Worm (Caenorhabditis elegans): ENCODE measurements around the gene F09C6.10.
"Not testable (repeated sequence)": the region's sequence is repeated elsewhere in the genome, so short reads cannot be mapped to it uniquely, and the experiment has no call there.

F09C6.10 gene

ce11 chrV:16916079-16916478 is at the start of gene F09C6.10:
TSS of gene F09C6.10 (minus strand) at chrV:16916179.
- TF ChIP-seq him-1 (tag; optimal IDR thresholded peaks at IDR 0.05) (no peak), dao-5 (tag; optimal IDR thresholded peaks at IDR 0.05) (no peak), W03F9.2 (tag; optimal IDR thresholded peaks at IDR 0.05) (no peak)

ce11 chrV:16965655-16966054 is 49.7 kb upstream of the F09C6.10 start, which contains the start of gene efl-1:
TSS of gene efl-1 (minus strand) at chrV:16965675.
- TF ChIP-seq dao-5 (tag; optimal IDR thresholded peaks at IDR 0.05) (no peak), W03F9.2 (tag; optimal IDR thresholded peaks at IDR 0.05) (peak; percentile 86)

ce11 chrV:16958975-16959374 is 43.0 kb upstream of the F09C6.10 start:
- no peak for TF ChIP-seq him-1 (tag; optimal IDR thresholded peaks at IDR 0.05)
- no peak for TF ChIP-seq W03F9.2 (tag; optimal IDR thresholded peaks at IDR 0.05)
- no peak for TF ChIP-seq dao-5 (tag; optimal IDR thresholded peaks at IDR 0.05)

- TF ChIP-seq him-1 (tag; optimal IDR thresholded peaks at IDR 0.05) (no peak), dao-5 (tag; optimal IDR thresholded peaks at IDR 0.05) (no peak), W03F9.2 (tag; optimal IDR thresholded peaks at IDR 0.05) (no peak)
These were observed 40.2 kb upstream of the F09C6.10 start, which contains the start of gene clec-239 for ce11 chrV:16956229-16956628. TSS of gene clec-239 (plus strand) at chrV:16956529.

- TF ChIP-seq him-1 (tag; optimal IDR thresholded peaks at IDR 0.05) (no peak), W03F9.2 (tag; optimal IDR thresholded peaks at IDR 0.05) (no peak), dao-5 (tag; optimal IDR thresholded peaks at IDR 0.05) (no peak)
These were observed 38.8 kb upstream of the F09C6.10 start, which contains the start of gene srh-206 for ce11 chrV:16954766-16955165. TSS of gene srh-206 (minus strand) at chrV:16954866.

- no peak for TF ChIP-seq him-1 (tag; optimal IDR thresholded peaks at IDR 0.05)
- no peak for TF ChIP-seq W03F9.2 (tag; optimal IDR thresholded peaks at IDR 0.05)
- no peak for TF ChIP-seq dao-5 (tag; optimal IDR thresholded peaks at IDR 0.05)
These were observed 35.5 kb upstream of the F09C6.10 start, which contains the start of gene clec-238 for ce11 chrV:16951504-16951903. TSS of gene clec-238 (plus strand) at chrV:16951804.

ce11 chrV:16950036-16950435 is 34.1 kb upstream of the F09C6.10 start:
- TF ChIP-seq W03F9.2 (tag; optimal IDR thresholded peaks at IDR 0.05) (no peak), him-1 (tag; optimal IDR thresholded peaks at IDR 0.05) (no peak), dao-5 (tag; optimal IDR thresholded peaks at IDR 0.05) (no peak)

ce11 chrV:16949609-16950008 is 33.6 kb upstream of the F09C6.10 start, which contains the start of gene fbxa-111:
TSS of gene fbxa-111 (minus strand) at chrV:16949709.
- not testable (repeated sequence) for TF ChIP-seq him-1, W03F9.2, dao-5 (tag; optimal IDR thresholded peaks at IDR 0.05)

ce11 chrV:16948011-16948410 is 32.0 kb upstream of the F09C6.10 start, which contains the start of gene fbxa-112:
TSS of gene fbxa-112 (minus strand) at chrV:16948111.
- not testable (repeated sequence) for TF ChIP-seq dao-5, him-1, W03F9.2 (tag; optimal IDR thresholded peaks at IDR 0.05)

- not testable (repeated sequence) for TF ChIP-seq him-1, dao-5, W03F9.2 (tag; optimal IDR thresholded peaks at IDR 0.05)
These were observed 22.8 kb upstream of the F09C6.10 start, which contains the start of gene fbxa-148 for ce11 chrV:16938731-16939130. TSS of gene fbxa-148 (plus strand) at chrV:16939031.

- TF ChIP-seq him-1 (tag; optimal IDR thresholded peaks at IDR 0.05) (no peak), W03F9.2 (tag; optimal IDR thresholded peaks at IDR 0.05) (no peak), dao-5 (tag; optimal IDR thresholded peaks at IDR 0.05) (no peak)
These were observed 11.4 kb upstream of the F09C6.10 start, which contains the start of gene Y102A5C.36 for ce11 chrV:16927345-16927744. TSS of gene Y102A5C.36 (minus strand) at chrV:16927445.

- TF ChIP-seq W03F9.2 (tag; optimal IDR thresholded peaks at IDR 0.05) (no peak), dao-5 (tag; optimal IDR thresholded peaks at IDR 0.05) (no peak), him-1 (tag; optimal IDR thresholded peaks at IDR 0.05) (no peak)
These were observed 6.0 kb upstream of the F09C6.10 start, which contains the start of gene Y102A5C.4 for ce11 chrV:16921952-16922351. TSS of gene Y102A5C.4 (plus strand) at chrV:16922252.

- TF ChIP-seq W03F9.2 (tag; optimal IDR thresholded peaks at IDR 0.05) (no peak), him-1 (tag; optimal IDR thresholded peaks at IDR 0.05) (no peak), dao-5 (tag; optimal IDR thresholded peaks at IDR 0.05) (no peak)
These were observed 3.7 kb upstream of the F09C6.10 start for ce11 chrV:16919675-16920074.

ce11 chrV:16918378-16918777 is 2.4 kb upstream of the F09C6.10 start, which contains the start of the genes fbxa-206 and Y102A5C.2:
TSS of gene fbxa-206 (minus strand) at chrV:16918478.
TSS of gene Y102A5C.2 (plus strand) at chrV:16918731.
- TF ChIP-seq dao-5 (tag; optimal IDR thresholded peaks at IDR 0.05) (no peak), W03F9.2 (tag; optimal IDR thresholded peaks at IDR 0.05) (no peak), him-1 (tag; optimal IDR thresholded peaks at IDR 0.05) (no peak)
